Worm (Caenorhabditis elegans) whole organism, L4 larva: ENCODE measurements around the gene Y49E10.4.
A peak's percentile ranks its signal among the peaks of the same experiment; 100 is the strongest.

Experiments used
- D1046.2 ChIP-seq: fragments of 200-800 bp; sonication (Bioruptor generic); IDR thresholded peaks from 2 replicates; pipeline ENCODE4 v1.3.6; 2022; ENCODE audit warnings: missing genetic modification characterization, missing compliant biosample characterization
- F10B5.3 ChIP-seq: sonication (generic microtip); optimal IDR thresholded peaks from 2 replicates; lab custom pipeline; 2016; ENCODE audit warnings: mild to moderate bottlenecking, missing genetic modification characterization, missing compliant biosample characterization
- F37D6.2 ChIP-seq: sonication (generic microtip); optimal IDR thresholded peaks from 2 replicates; lab custom pipeline; 2016; ENCODE audit warnings: mild to moderate bottlenecking, missing genetic modification characterization, missing compliant biosample characterization
- F44E2.7 ChIP-seq: fragments of 200-800 bp; sonication (Bioruptor generic); IDR thresholded peaks from 2 replicates; pipeline ENCODE4 v2.1.2; 2022; ENCODE audit warnings: missing genetic modification characterization, missing compliant biosample characterization
- R02D3.7 ChIP-seq: fragments of 150-350 bp; sonication (generic microtip); optimal IDR thresholded peaks from 3 replicates; lab custom pipeline; 2014; ENCODE audit warnings: missing biosample characterization, missing genetic modification characterization
- T26A8.4 ChIP-seq: fragments of 200-800 bp; sonication (Bioruptor generic); IDR thresholded peaks from 2 replicates; pipeline ENCODE4 v1.3.6; 2022; ENCODE audit warnings: missing genetic modification characterization, missing compliant biosample characterization
- Y105C5A.15 ChIP-seq: fragments of 200-800 bp; sonication (Bioruptor generic); IDR thresholded peaks from 2 replicates; pipeline ENCODE4 v1.3.6; 2022; ENCODE audit warnings: missing genetic modification characterization, missing compliant biosample characterization
- Y48G9A.11 ChIP-seq: fragments of 200-800 bp; sonication (Bioruptor generic); IDR thresholded peaks from 2 replicates; pipeline ENCODE4 v1.3.6; 2022; ENCODE audit warnings: missing genetic modification reagents, missing genetic modification characterization, missing compliant biosample characterization
- Y75B8A.6 ChIP-seq: fragments of 200-800 bp; sonication (Bioruptor generic); IDR thresholded peaks from 2 replicates; pipeline ENCODE4 v1.3.6; 2022; ENCODE audit warnings: missing genetic modification reagents, missing genetic modification characterization, missing compliant biosample characterization
- ZK337.2 ChIP-seq: fragments of 200-800 bp; sonication (Bioruptor generic); IDR thresholded peaks from 2 replicates; pipeline ENCODE4 v1.3.6; 2022; ENCODE audit warnings: missing genetic modification reagents, missing genetic modification characterization, missing compliant biosample characterization
- aha-1 ChIP-seq: fragments of 150-350 bp; peaks from one replicate; lab custom pipeline; 2014; ENCODE audit warnings: missing biosample characterization, missing genetic modification characterization
- attf-4 ChIP-seq: sonication (generic microtip); optimal IDR thresholded peaks from 3 replicates; lab custom pipeline; 2017; ENCODE audit warnings: missing biosample characterization, missing genetic modification characterization
- ceh-20 ChIP-seq: fragments of 200-800 bp; sonication (Bioruptor generic); IDR thresholded peaks from 2 replicates; pipeline ENCODE4 v1.3.6; 2022; ENCODE audit warnings: missing genetic modification reagents, missing genetic modification characterization, missing compliant biosample characterization
- ceh-28 ChIP-seq: fragments of 150-350 bp; optimal IDR thresholded peaks from 2 replicates; lab custom pipeline; 2014; ENCODE audit warnings: missing biosample characterization, missing genetic modification reagents, missing genetic modification characterization
- ces-1 ChIP-seq: fragments of 150-350 bp; sonication (generic microtip); optimal IDR thresholded peaks from 4 replicates; lab custom pipeline; 2014; ENCODE audit warnings: missing biosample characterization, missing genetic modification reagents, missing genetic modification characterization
- daf-12 ChIP-seq: fragments of 150-350 bp; optimal IDR thresholded peaks from 2 replicates; lab custom pipeline; 2014; ENCODE audit warnings: missing biosample characterization, missing genetic modification reagents, missing genetic modification characterization
- daf-16 ChIP-seq, 3 experiments: sonication (generic microtip); optimal IDR thresholded peaks; 2 replicates each; lab custom pipeline; 2016 to 2017; ENCODE audit warnings: missing genetic modification characterization in 3 of 3, missing genetic modification reagents in 3 of 3, mild to moderate bottlenecking in 2 of 3, missing compliant biosample characterization in 2 of 3, missing biosample characterization in 1 of 3, moderate library complexity in 1 of 3
- daf-19 ChIP-seq: fragments of 200-800 bp; sonication (Bioruptor generic); conservative IDR thresholded peaks from 2 replicates; pipeline ENCODE4 v1.3.6; 2022; ENCODE audit warnings: missing genetic modification characterization, missing compliant biosample characterization
- daf-8 ChIP-seq: fragments of 200-800 bp; sonication (Bioruptor generic); IDR thresholded peaks from 2 replicates; pipeline ENCODE4 v1.3.6; 2022; ENCODE audit warnings: missing genetic modification characterization, missing compliant biosample characterization
- dmd-9 ChIP-seq: fragments of 200-800 bp; sonication (Bioruptor generic); IDR thresholded peaks from 2 replicates; pipeline ENCODE4 v1.3.6; 2022; ENCODE audit warnings: missing genetic modification reagents, missing genetic modification characterization, missing compliant biosample characterization
- dpl-1 ChIP-seq: fragments of 150-350 bp; optimal IDR thresholded peaks from 2 replicates; lab custom pipeline; 2014; ENCODE audit warnings: missing biosample characterization, missing genetic modification reagents, missing genetic modification characterization
- dve-1 ChIP-seq: sonication (generic microtip); optimal IDR thresholded peaks from 2 replicates; lab custom pipeline; 2017; ENCODE audit warnings: antibody characterized with exemption, mild to moderate bottlenecking, missing genetic modification characterization, missing compliant biosample characterization; ENCODE audit not compliant: insufficient read depth
- egl-27 ChIP-seq: sonication (generic microtip); optimal IDR thresholded peaks from 3 replicates; lab custom pipeline; 2017; ENCODE audit warnings: missing biosample characterization, missing genetic modification reagents, missing genetic modification characterization
- fos-1 ChIP-seq: fragments of 150-350 bp; optimal IDR thresholded peaks from 2 replicates; lab custom pipeline; 2014; ENCODE audit warnings: missing biosample characterization, missing genetic modification characterization
- hif-1 ChIP-seq, 2 experiments: sonication (generic microtip); optimal IDR thresholded peaks; 2 replicates each; lab custom pipeline; 2016 to 2017; ENCODE audit warnings: missing compliant biosample characterization in 2 of 2, missing genetic modification characterization in 2 of 2, missing genetic modification reagents in 2 of 2, missing genotype in 2 of 2, mild to moderate bottlenecking in 1 of 2
- hlh-30 ChIP-seq: sonication (generic microtip); optimal IDR thresholded peaks from 2 replicates; lab custom pipeline; 2017; ENCODE audit warnings: antibody characterized with exemption, mild to moderate bottlenecking, missing genetic modification characterization, missing compliant biosample characterization; ENCODE audit not compliant: insufficient read depth
- jun-1 ChIP-seq: fragments of 150-350 bp; optimal IDR thresholded peaks from 2 replicates; lab custom pipeline; 2014; ENCODE audit warnings: missing biosample characterization, missing genetic modification reagents, missing genetic modification characterization
- lim-7 ChIP-seq: fragments of 200-800 bp; sonication (Bioruptor generic); IDR thresholded peaks from 2 replicates; pipeline ENCODE4 v1.3.6; 2022; ENCODE audit warnings: missing genetic modification characterization, missing compliant biosample characterization
- lin-1 ChIP-seq: fragments of 200-800 bp; sonication (Bioruptor generic); IDR thresholded peaks from 2 replicates; pipeline ENCODE4 v1.3.6; 2022; ENCODE audit warnings: missing genetic modification reagents, missing genetic modification characterization, missing compliant biosample characterization
- lin-15B ChIP-seq: fragments of 150-350 bp; sonication (generic microtip); optimal IDR thresholded peaks from 3 replicates; lab custom pipeline; 2014; ENCODE audit warnings: missing biosample characterization, missing genetic modification characterization
- lin-29 ChIP-seq: fragments of 200-800 bp; sonication (Bioruptor generic); IDR thresholded peaks from 2 replicates; pipeline ENCODE4 v1.3.6; 2022; ENCODE audit warnings: missing genetic modification reagents, missing genetic modification characterization, missing compliant biosample characterization
- madf-5 ChIP-seq, 2 experiments: fragments of 200-800 bp; sonication (Bioruptor generic); IDR thresholded peaks; 2 replicates each; pipeline ENCODE4 v1.3.6; 2022; ENCODE audit warnings: missing compliant biosample characterization in 2 of 2, missing genetic modification characterization in 2 of 2
- madf-9 ChIP-seq: fragments of 200-800 bp; sonication (Bioruptor generic); conservative IDR thresholded peaks from 2 replicates; pipeline ENCODE4 v1.3.6; 2022; ENCODE audit warnings: missing genetic modification reagents, missing genetic modification characterization, missing compliant biosample characterization
- mdl-1 ChIP-seq, 2 experiments: fragments of 150-350 bp in 1 of 2; sonication (generic microtip) in 1 of 2; optimal IDR thresholded peaks; 2 replicates each; lab custom pipeline; 2014 to 2017; ENCODE audit warnings: missing biosample characterization in 2 of 2, missing genetic modification characterization in 2 of 2
- mep-1 ChIP-seq: fragments of 150-350 bp; sonication (generic microtip); optimal IDR thresholded peaks from 3 replicates; lab custom pipeline; 2014; ENCODE audit warnings: missing biosample characterization, missing genetic modification characterization
- mes-2 ChIP-seq: sonication (generic microtip); optimal IDR thresholded peaks from 2 replicates; lab custom pipeline; 2016; ENCODE audit warnings: missing genotype, mild to moderate bottlenecking, missing genetic modification characterization, missing compliant biosample characterization; ENCODE audit not compliant: poor library complexity, severe bottlenecking
- mxl-3 ChIP-seq: fragments of 200-800 bp; sonication (Bioruptor generic); optimal IDR thresholded peaks from 2 replicates; lab custom pipeline; 2018; ENCODE audit warnings: mild to moderate bottlenecking, missing genetic modification characterization, missing compliant biosample characterization
- nhr-102 ChIP-seq: sonication (generic microtip); optimal IDR thresholded peaks from 2 replicates; lab custom pipeline; 2016; ENCODE audit warnings: mild to moderate bottlenecking, missing genetic modification characterization, moderate library complexity, missing compliant biosample characterization
- nhr-25 ChIP-seq: sonication (generic microtip); optimal IDR thresholded peaks from 2 replicates; lab custom pipeline; 2017; ENCODE audit warnings: missing genetic modification characterization, mild to moderate bottlenecking, missing compliant biosample characterization, antibody characterized with exemption, moderate library complexity, borderline replicate concordance; ENCODE audit not compliant: insufficient read depth
- nhr-28 ChIP-seq: fragments of 150-350 bp; optimal IDR thresholded peaks from 2 replicates; lab custom pipeline; 2014; ENCODE audit warnings: missing biosample characterization, missing genetic modification characterization
- nhr-42 ChIP-seq: fragments of 200-800 bp; sonication (Bioruptor generic); IDR thresholded peaks from 2 replicates; pipeline ENCODE4 v1.3.6; 2022; ENCODE audit warnings: missing genetic modification characterization, missing compliant biosample characterization
- nhr-76 ChIP-seq: fragments of 150-350 bp; optimal IDR thresholded peaks from 2 replicates; lab custom pipeline; 2014; ENCODE audit warnings: missing biosample characterization, missing genetic modification characterization
- php-3 ChIP-seq: fragments of 200-800 bp; sonication (Bioruptor generic); IDR thresholded peaks from 2 replicates; pipeline ENCODE4 v1.3.6; 2022; ENCODE audit warnings: missing genetic modification reagents, missing genetic modification characterization, missing compliant biosample characterization
- pqm-1 ChIP-seq: sonication (generic microtip); optimal IDR thresholded peaks from 2 replicates; lab custom pipeline; 2017; ENCODE audit warnings: missing biosample characterization, missing genetic modification characterization
- spr-1 ChIP-seq: sonication (generic microtip); optimal IDR thresholded peaks from 2 replicates; lab custom pipeline; 2016; ENCODE audit warnings: mild to moderate bottlenecking, missing genetic modification characterization, missing compliant biosample characterization
- spr-3 ChIP-seq: fragments of 200-800 bp; sonication (Bioruptor generic); optimal IDR thresholded peaks from 2 replicates; lab custom pipeline; 2018; ENCODE audit warnings: mild to moderate bottlenecking, missing genetic modification characterization, missing compliant biosample characterization
- tra-1 ChIP-seq: fragments of 200-800 bp; sonication (Bioruptor generic); IDR thresholded peaks from 2 replicates; pipeline ENCODE4 v1.3.6; 2022; ENCODE audit warnings: missing genetic modification reagents, missing genetic modification characterization, missing compliant biosample characterization
- vab-7 ChIP-seq: fragments of 200-800 bp; sonication (Bioruptor generic); IDR thresholded peaks from 2 replicates; pipeline ENCODE4 v1.3.6; 2022; ENCODE audit warnings: missing genetic modification reagents, missing genetic modification characterization, missing compliant biosample characterization
- zag-1 ChIP-seq: fragments of 150-350 bp; optimal IDR thresholded peaks from 2 replicates; lab custom pipeline; 2014; ENCODE audit warnings: missing biosample characterization, missing genetic modification characterization
- zfp-3 ChIP-seq: fragments of 200-800 bp; sonication (Bioruptor generic); conservative IDR thresholded peaks from 2 replicates; pipeline ENCODE4 v1.3.6; 2022; ENCODE audit warnings: missing genetic modification reagents, missing genetic modification characterization, missing compliant biosample characterization
- zip-2 ChIP-seq: fragments of 150-350 bp; optimal IDR thresholded peaks from 2 replicates; lab custom pipeline; 2014; ENCODE audit warnings: missing biosample characterization, missing genetic modification characterization
- ztf-11 ChIP-seq: fragments of 150-350 bp; optimal IDR thresholded peaks from 2 replicates; lab custom pipeline; 2014; ENCODE audit warnings: missing biosample characterization, missing genetic modification characterization

Y49E10.4 gene

ce11 chrIII:12369476-12369875 is 14.1 kb downstream of the Y49E10.4 start:
- TF ChIP-seq zag-1 (no peak), ceh-20 (no peak), aha-1 (tag; lab: Kevin White, UChicago) (peak; percentile 94), pqm-1 (tag; lab: Kevin White, UChicago) (no peak), egl-27 (tag; lab: Kevin White, UChicago) (no peak), fos-1 (tag; lab: Kevin White, UChicago) (no peak), Y105C5A.15 (GFP tag; lab: Robert Waterston, UW) (no peak), dmd-9 (no peak), madf-9 (GFP tag; lab: Robert Waterston, UW) (no peak), lin-29 (GFP tag; lab: Robert Waterston, UW) (no peak), ztf-11 (tag; lab: Kevin White, UChicago) (no peak), daf-8 (no peak), mes-2 (tag; lab: Kevin White, UChicago) (peak; percentile 67), php-3 (GFP tag; lab: Robert Waterston, UW) (0 out of 2 replicates have a peak, but pooled peaks have one; percentile 39), ces-1 (GFP tag; lab: Kevin White, UChicago) (no peak), jun-1 (tag; lab: Kevin White, UChicago) (no peak), ceh-28 (tag; lab: Kevin White, UChicago) (no peak), F10B5.3 (no peak), nhr-25 (tag; lab: Kevin White, UChicago) (no peak), mep-1 (tag; lab: Kevin White, UChicago) (no peak), daf-16 (GFP tag; optimal IDR thresholded peaks at IDR 0.05; lab: Kevin White, UChicago) (no peak), daf-16 (tag; optimal IDR thresholded peaks at IDR 0.05; lab: Kevin White, UChicago) (no peak), lin-15B (tag; lab: Kevin White, UChicago) (no peak), dve-1 (no peak), ZK337.2 (no peak), zfp-3 (GFP tag; lab: Robert Waterston, UW) (no peak), daf-12 (no peak), F37D6.2 (tag; lab: Kevin White, UChicago) (no peak), mdl-1 (tag; optimal IDR thresholded peaks at IDR 0.05; lab: Kevin White, UChicago) (peak in 1 of 2 experiments; percentile 9), F44E2.7 (GFP tag; lab: Robert Waterston, UW) (no peak), nhr-28 (tag; lab: Kevin White, UChicago) (no peak), lin-1 (no peak), lim-7 (no peak), nhr-42 (GFP tag; lab: Robert Waterston, UW) (no peak), nhr-76 (tag; lab: Kevin White, UChicago) (no peak), zip-2 (no peak), tra-1 (GFP tag; lab: Robert Waterston, UW) (no peak), Y75B8A.6 (GFP tag; lab: Robert Waterston, UW) (no peak), R02D3.7 (tag; lab: Kevin White, UChicago) (no peak), hlh-30 (tag; lab: Kevin White, UChicago) (peak; percentile 32), daf-19 (GFP tag; lab: Robert Waterston, UW) (no peak), mxl-3 (GFP tag; lab: Kevin White, UChicago) (no peak), hif-1 (tag; optimal IDR thresholded peaks at IDR 0.05; lab: Kevin White, UChicago) (no peak), attf-4 (tag; lab: Kevin White, UChicago) (no peak), T26A8.4 (GFP tag; lab: Robert Waterston, UW) (no peak; the same call in 1 of the 2 replicates), madf-5 (GFP tag; IDR thresholded peaks at IDR 0.05; lab: Robert Waterston, UW) (no peak), spr-1 (tag; lab: Kevin White, UChicago) (peak; percentile 6), D1046.2 (no peak), nhr-102 (tag; lab: Kevin White, UChicago) (no peak), dpl-1 (peak; percentile 39), vab-7 (no peak), Y48G9A.11 (GFP tag; lab: Robert Waterston, UW) (no peak), spr-3 (GFP tag; lab: Kevin White, UChicago) (no peak)
